Worm (Caenorhabditis elegans): ENCODE data around the gene C27C12.4.

The C27C12.4 gene

DNA sequence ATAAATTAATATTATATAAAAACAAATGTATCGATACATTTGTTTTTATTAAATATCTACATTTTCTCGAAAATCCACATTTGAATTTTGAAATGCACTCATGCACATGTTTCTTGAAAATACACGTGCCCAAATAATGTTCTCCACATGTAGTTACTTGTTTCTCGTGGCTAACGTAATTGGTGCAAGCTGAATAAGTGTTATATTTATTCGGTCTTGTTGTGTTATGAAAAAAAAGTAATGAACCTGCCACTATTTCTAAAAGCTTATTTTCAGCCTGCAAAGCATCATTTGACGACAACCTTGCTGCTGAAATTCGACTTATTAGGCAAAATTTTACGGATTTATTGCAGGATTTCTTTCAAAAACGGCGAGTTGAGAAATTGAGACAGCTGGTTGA, 40.5 kb upstream of the C27C12.4 start (continued):
- TF ChIP-seq C34B4.2 (tag; optimal IDR thresholded peaks at IDR 0.05): no peak
- TF ChIP-seq hpl-2 (GFP tag; optimal IDR thresholded peaks at IDR 0.05): peak; percentile 76
- TF ChIP-seq sup-37 (GFP tag; optimal IDR thresholded peaks at IDR 0.05): peak; percentile 66
- peak; percentile 18 for TF ChIP-seq blmp-1 (tag; optimal IDR thresholded peaks at IDR 0.05)
- TF ChIP-seq irx-1 (tag; optimal IDR thresholded peaks at IDR 0.05): peak; percentile 90
- no peak for TF ChIP-seq tlp-1 (tag; optimal IDR thresholded peaks at IDR 0.05)
- no peak for TF ChIP-seq pqm-1 (tag; optimal IDR thresholded peaks at IDR 0.05)
- TF ChIP-seq fos-1 (tag; optimal IDR thresholded peaks at IDR 0.05): peak; percentile 92
- peak; percentile 77 for TF ChIP-seq xbp-1 (tag; optimal IDR thresholded peaks at IDR 0.05)
- no peak for TF ChIP-seq hlh-17 (GFP tag; optimal IDR thresholded peaks at IDR 0.05; ENCODE audit: borderline replicate concordance)
- peak in 1 of 2 experiments; percentile 52 for TF ChIP-seq ztf-11 (tag; optimal IDR thresholded peaks at IDR 0.05)
- no peak for TF ChIP-seq unc-130 (tag; optimal IDR thresholded peaks at IDR 0.05)
- peak; percentile 97 for TF ChIP-seq mep-1 (tag; optimal IDR thresholded peaks at IDR 0.05)
- TF ChIP-seq lin-39 (tag; optimal IDR thresholded peaks at IDR 0.05): peak; percentile 79
- peak; percentile 75 for TF ChIP-seq elt-2 (tag; optimal IDR thresholded peaks at IDR 0.05)
- peak; percentile 84 for TF ChIP-seq tbx-2 (tag; optimal IDR thresholded peaks at IDR 0.05)
- TF ChIP-seq ceh-63 (GFP tag; optimal IDR thresholded peaks at IDR 0.05): no peak
- peak; percentile 88 for TF ChIP-seq nhr-19 (GFP tag; conservative IDR thresholded peaks at IDR 0.05)
- peak in 2 of 6 experiments; percentile 3 to 73 for TF ChIP-seq elt-3 (tag; optimal IDR thresholded peaks at IDR 0.05)
- peak in 1 of 2 experiments; percentile 3 for TF ChIP-seq egl-27 (tag; optimal IDR thresholded peaks at IDR 0.05)
- no peak for TF ChIP-seq zag-1 (tag; optimal IDR thresholded peaks at IDR 0.05)
- peak; percentile 86 for TF ChIP-seq jun-1 (tag; optimal IDR thresholded peaks at IDR 0.05)
- peak in 1 of 2 experiments; percentile 43 for TF ChIP-seq mdl-1 (tag; optimal IDR thresholded peaks at IDR 0.05)
- peak; percentile 79 for TF ChIP-seq swsn-7 (tag; optimal IDR thresholded peaks at IDR 0.05)
- TF ChIP-seq hlh-4 (tag; optimal IDR thresholded peaks at IDR 0.05): no peak
- TF ChIP-seq isw-1 (GFP tag; IDR thresholded peaks at IDR 0.05): peak; percentile 40
- peak; percentile 55 for TF ChIP-seq unc-86 (tag; optimal IDR thresholded peaks at IDR 0.05)
- TF ChIP-seq grh-1 (GFP tag; IDR thresholded peaks at IDR 0.05): peak; percentile 52
- no peak for TF ChIP-seq pag-3 (tag; optimal IDR thresholded peaks at IDR 0.05; ENCODE audit: borderline replicate concordance, insufficient read depth)
- TF ChIP-seq ets-5 (GFP tag; IDR thresholded peaks at IDR 0.05): no peak
- TF ChIP-seq lin-14 (GFP tag; optimal IDR thresholded peaks at IDR 0.05): peak; percentile 88

DNA sequence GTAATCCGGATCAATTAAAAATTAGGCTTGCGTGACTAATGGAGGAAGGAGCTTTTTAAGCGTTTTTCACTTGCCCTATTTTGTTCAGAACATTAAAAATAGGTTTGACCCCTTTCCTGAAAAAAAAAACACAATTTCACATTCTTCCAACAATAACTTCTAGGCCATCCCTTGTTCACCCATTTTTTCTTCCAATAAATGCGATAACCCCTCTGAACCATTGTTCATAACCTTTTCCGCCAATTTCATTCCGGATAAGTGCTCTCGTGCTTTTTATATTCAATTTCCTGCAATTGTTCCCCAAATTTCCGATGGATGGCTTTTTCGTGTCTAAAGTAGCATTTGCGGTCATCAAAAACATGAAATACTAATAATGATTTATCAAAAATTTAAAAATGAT, 38.5 kb upstream of the C27C12.4 start:
- TF ChIP-seq fos-1 (tag; optimal IDR thresholded peaks at IDR 0.05) (no peak), aly-2 (tag; optimal IDR thresholded peaks at IDR 0.05) (peak; percentile 4), lin-35 (GFP tag; optimal IDR thresholded peaks at IDR 0.05) (no peak), ztf-4 (tag; optimal IDR thresholded peaks at IDR 0.05) (no peak), nhr-28 (tag; optimal IDR thresholded peaks at IDR 0.05) (no peak), blmp-1 (tag; optimal IDR thresholded peaks at IDR 0.05) (no peak), pqm-1 (tag; optimal IDR thresholded peaks at IDR 0.05) (no peak), elt-2 (tag; optimal IDR thresholded peaks at IDR 0.05) (peak; percentile 20), pag-3 (tag; optimal IDR thresholded peaks at IDR 0.05; ENCODE audit: borderline replicate concordance, insufficient read depth) (no peak), nhr-90 (tag; optimal IDR thresholded peaks at IDR 0.05; ENCODE audit: poor library complexity) (peak; percentile 8), unc-98 (GFP tag; IDR thresholded peaks at IDR 0.05) (no peak), fkh-10 (GFP tag; optimal IDR thresholded peaks at IDR 0.05) (no peak)

ce11 chrX:14816717-14817116, 37.2 kb upstream of the C27C12.4 start:
- TF ChIP-seq fkh-8 (tag; optimal IDR thresholded peaks at IDR 0.05) (no peak), efl-1 (optimal IDR thresholded peaks at IDR 0.05) (no peak), efl-1 (GFP tag; optimal IDR thresholded peaks at IDR 0.05 in 1 of 2) (peak in 1 of 2 experiments; percentile 85), elt-2 (tag; optimal IDR thresholded peaks at IDR 0.05) (peak; percentile 76)
